Fruit fly (Drosophila melanogaster): ENCODE measurements around the gene Arfrp1.

Arfrp1 gene

dm6 chrX:9120828-9121754 is 14.2 kb downstream of the Arfrp1 start (continued):
- no peak for TF ChIP-seq CG5953 (GFP tag; IDR thresholded peaks at IDR 0.05)
- peak; percentile 32 for TF ChIP-seq CG4820 (GFP tag; optimal IDR thresholded peaks at IDR 0.05)
- TF ChIP-seq CHES-1-like (GFP tag; optimal IDR thresholded peaks at IDR 0.05), result no peak
- peak; percentile 12; the same call in 1 of the 3 replicates for TF ChIP-seq ci (GFP tag; IDR thresholded peaks at IDR 0.05)
- peak; percentile 1 for TF ChIP-seq CG4707 (GFP tag; optimal IDR thresholded peaks at IDR 0.05)
- TF ChIP-seq salm (tag; optimal IDR thresholded peaks at IDR 0.05), result no peak
- no peak for TF ChIP-seq sc (optimal IDR thresholded peaks at IDR 0.05)
- no peak for TF ChIP-seq sc (GFP tag; optimal IDR thresholded peaks at IDR 0.05)
- no peak for TF ChIP-seq unc-4 (GFP tag; IDR thresholded peaks at IDR 0.05; ENCODE audit: partially characterized antibody)
- TF ChIP-seq stwl (tag; optimal IDR thresholded peaks at IDR 0.05), result no peak
- no peak for TF ChIP-seq wek (GFP tag; optimal IDR thresholded peaks at IDR 0.05)
- TF ChIP-seq CG11085 (GFP tag; IDR thresholded peaks at IDR 0.05), result no peak
- TF ChIP-seq psq (GFP tag; optimal IDR thresholded peaks at IDR 0.05), result no peak
- peak in 1 of 3 experiments; percentile 33 for TF ChIP-seq lola (GFP tag; optimal IDR thresholded peaks at IDR 0.05)
- TF ChIP-seq CG9437 (GFP tag; optimal IDR thresholded peaks at IDR 0.05), result no peak
- no peak for TF ChIP-seq CG14441 (GFP tag; IDR thresholded peaks at IDR 0.05)
- TF ChIP-seq Adf1 (GFP tag; IDR thresholded peaks at IDR 0.05), result no peak
- TF ChIP-seq ato (GFP tag; IDR thresholded peaks at IDR 0.05; ENCODE audit: partially characterized antibody), result no peak
- no peak for TF ChIP-seq Nf-YC (tag; optimal IDR thresholded peaks at IDR 0.05)
- peak; percentile 13 for TF ChIP-seq CG10274 (GFP tag; optimal IDR thresholded peaks at IDR 0.05)
- TF ChIP-seq CG15269 (tag; optimal IDR thresholded peaks at IDR 0.05), result peak; percentile 58
- no peak for TF ChIP-seq CG10321 (GFP tag; IDR thresholded peaks at IDR 0.05)
- no peak for TF ChIP-seq CG9215 (GFP tag; IDR thresholded peaks at IDR 0.05)
- TF ChIP-seq org-1 (GFP tag; optimal IDR thresholded peaks at IDR 0.05), result peak; percentile 37
- peak; percentile 33 for TF ChIP-seq Hsf (GFP tag; optimal IDR thresholded peaks at IDR 0.05)
- no peak for TF ChIP-seq Sry-δ (GFP tag; optimal IDR thresholded peaks at IDR 0.05)
- peak; percentile 86 for TF ChIP-seq Med (GFP tag)
- no peak for TF ChIP-seq vnd (GFP tag; IDR thresholded peaks at IDR 0.05; ENCODE audit: partially characterized antibody)
- TF ChIP-seq pb (GFP tag; optimal IDR thresholded peaks at IDR 0.05), result no peak
- peak; percentile 29 for TF ChIP-seq bcd (GFP tag; optimal IDR thresholded peaks at IDR 0.05)
- no peak for TF ChIP-seq pzg (GFP tag; optimal IDR thresholded peaks at IDR 0.05)
- peak; percentile 55 for TF ChIP-seq D19A (tag; optimal IDR thresholded peaks at IDR 0.05)
- TF ChIP-seq CG15514 (GFP tag; optimal IDR thresholded peaks at IDR 0.05), result peak; percentile 21
- no peak for TF ChIP-seq gfzf (GFP tag; optimal IDR thresholded peaks at IDR 0.05)
- TF ChIP-seq Deaf1 (tag; optimal IDR thresholded peaks at IDR 0.05), result no peak
- TF ChIP-seq cad (GFP tag; optimal IDR thresholded peaks at IDR 0.05), result no peak
- TF ChIP-seq Dref (GFP tag; IDR thresholded peaks at IDR 0.05), result no peak
- TF ChIP-seq CG8388 (GFP tag; optimal IDR thresholded peaks at IDR 0.05), result peak; percentile 23
- peak; percentile 7 for TF ChIP-seq Side (GFP tag; optimal IDR thresholded peaks at IDR 0.05)
- TF ChIP-seq gt (GFP tag; IDR thresholded peaks at IDR 0.05), result no peak
- TF ChIP-seq YL-1 (GFP tag; optimal IDR thresholded peaks at IDR 0.05), result no peak
- TF ChIP-seq tna (GFP tag; IDR thresholded peaks at IDR 0.05; ENCODE audit: partially characterized antibody), result no peak
- TF ChIP-seq otp (GFP tag; IDR thresholded peaks at IDR 0.05), result no peak
- no peak for TF ChIP-seq emc (GFP tag; optimal IDR thresholded peaks at IDR 0.05)
- TF ChIP-seq CG7372 (GFP tag; IDR thresholded peaks at IDR 0.05), result 0 out of 2 replicates have a peak, but pooled peaks have one; percentile 12
- TF ChIP-seq z (GFP tag; IDR thresholded peaks at IDR 0.05), result no peak
- no peak for TF ChIP-seq CG10543 (GFP tag; optimal IDR thresholded peaks at IDR 0.05)
- no peak for TF ChIP-seq CG9932 (GFP tag; IDR thresholded peaks at IDR 0.05)
- no peak for TF ChIP-seq HmgZ (tag; optimal IDR thresholded peaks at IDR 0.05)

All from whole organism, embryonic.